Worm (Caenorhabditis elegans): ENCODE data around the gene Y50D4A.6.

ce11 chrV:1152736-1153135 is 46.3 kb downstream of the Y50D4A.6 start:
- TF ChIP-seq hlh-30 (tag; optimal IDR thresholded peaks at IDR 0.05; ENCODE audit: insufficient read depth) (no peak), F13H6.1 (tag; optimal IDR thresholded peaks at IDR 0.05) (no peak), fkh-10 (GFP tag; optimal IDR thresholded peaks at IDR 0.05) (no peak), ceh-45 (GFP tag; IDR thresholded peaks at IDR 0.05) (no peak), ceh-9 (tag; optimal IDR thresholded peaks at IDR 0.05) (no peak), unc-55 (GFP tag; optimal IDR thresholded peaks at IDR 0.05) (no peak)

Data from whole organism, late embryonic.